Fruit fly (Drosophila melanogaster): Measurements from ENCODE around the gene Cog4.

Gene Cog4

DNA sequence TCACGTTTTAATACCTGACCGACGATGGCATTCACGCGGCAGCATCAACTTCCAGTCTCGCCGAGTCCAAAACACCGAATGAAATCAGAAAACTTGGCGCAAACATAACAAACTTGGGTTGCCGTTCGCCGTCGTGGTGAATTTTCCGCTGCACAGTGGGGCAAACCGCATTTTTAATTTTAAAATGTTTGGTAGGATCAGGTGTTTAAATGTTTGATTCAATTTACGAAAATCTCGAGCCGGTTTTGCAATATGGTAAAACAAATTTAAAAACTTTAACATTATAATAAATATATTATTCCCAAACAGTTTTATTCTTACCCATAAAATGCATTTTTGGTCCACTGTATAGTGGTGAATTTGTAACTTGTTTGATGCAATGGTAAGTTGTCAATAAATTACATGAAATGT is 14.1 kb downstream of the Cog4 start, which contains the start of gene RluA-1 (continued):
- TF ChIP-seq Lhr (GFP tag; optimal IDR thresholded peaks at IDR 0.05): peak; percentile 98
- TF ChIP-seq Tbp (GFP tag; optimal IDR thresholded peaks at IDR 0.05): no peak
- peak; percentile 96 for TF ChIP-seq schlank (tag; optimal IDR thresholded peaks at IDR 0.05)
- TF ChIP-seq Sry-δ (GFP tag; optimal IDR thresholded peaks at IDR 0.05): peak; percentile 55
- peak; percentile 100 for TF ChIP-seq unpg (GFP tag; optimal IDR thresholded peaks at IDR 0.05)
- TF ChIP-seq CG4707 (GFP tag; optimal IDR thresholded peaks at IDR 0.05): peak; percentile 99
- peak; percentile 96 for TF ChIP-seq CG1647 (GFP tag; optimal IDR thresholded peaks at IDR 0.05)
- TF ChIP-seq CG9817 (tag; optimal IDR thresholded peaks at IDR 0.05): peak; percentile 99
- TF ChIP-seq Bteb2 (GFP tag; optimal IDR thresholded peaks at IDR 0.05): peak; percentile 96
- no peak for TF ChIP-seq D (optimal IDR thresholded peaks at IDR 0.05)
- TF ChIP-seq D (GFP tag; optimal IDR thresholded peaks at IDR 0.05): peak; percentile 99
- TF ChIP-seq D19A (tag; optimal IDR thresholded peaks at IDR 0.05): peak; percentile 95
- TF ChIP-seq CG12219 (GFP tag; optimal IDR thresholded peaks at IDR 0.05): peak; percentile 99
- TF ChIP-seq Fer3 (tag; optimal IDR thresholded peaks at IDR 0.05): peak; percentile 99
- TF ChIP-seq Stat92E (GFP tag; optimal IDR thresholded peaks at IDR 0.05): peak in 1 of 3 experiments; percentile 98
- TF ChIP-seq Ada2b (GFP tag; IDR thresholded peaks at IDR 0.05): peak; percentile 96
- peak; percentile 98 for TF ChIP-seq Ets65A (GFP tag)
- no peak for TF ChIP-seq cg (GFP tag; optimal IDR thresholded peaks at IDR 0.05)
- peak; percentile 99 for TF ChIP-seq CG7271 (tag; optimal IDR thresholded peaks at IDR 0.05)
- TF ChIP-seq lov (optimal IDR thresholded peaks at IDR 0.05): no peak
- peak; percentile 99 for TF ChIP-seq lov (GFP tag; IDR thresholded peaks at IDR 0.05)
- TF ChIP-seq Mad (GFP tag; optimal IDR thresholded peaks at IDR 0.05): peak; percentile 98
- TF ChIP-seq CG11560 (tag; IDR thresholded peaks at IDR 0.05): peak; percentile 92
- peak; percentile 100 for TF ChIP-seq oc (tag; optimal IDR thresholded peaks at IDR 0.05)
- peak; percentile 99 for TF ChIP-seq peb (GFP tag; IDR thresholded peaks at IDR 0.05)
- peak; percentile 53; the same call in 1 of the 2 replicates for TF ChIP-seq hbn (GFP tag; IDR thresholded peaks at IDR 0.05; ENCODE audit: partially characterized antibody)
- no peak; the same call in none of the 3 replicates for TF ChIP-seq CG16813 (GFP tag; IDR thresholded peaks at IDR 0.05; ENCODE audit: partially characterized antibody)
- peak; percentile 99 for TF ChIP-seq Meics (GFP tag; optimal IDR thresholded peaks at IDR 0.05)
- TF ChIP-seq dmrt11E (tag; optimal IDR thresholded peaks at IDR 0.05): peak; percentile 100
- TF ChIP-seq CG32532 (GFP tag; IDR thresholded peaks at IDR 0.05): peak; percentile 99
- peak; percentile 97 for TF ChIP-seq CG7987 (GFP tag; optimal IDR thresholded peaks at IDR 0.05)
- peak; percentile 99 for TF ChIP-seq org-1 (GFP tag; optimal IDR thresholded peaks at IDR 0.05)
- TF ChIP-seq rib (GFP tag; IDR thresholded peaks at IDR 0.05): peak; percentile 99
- no peak for TF ChIP-seq sc (optimal IDR thresholded peaks at IDR 0.05)
- peak; percentile 99 for TF ChIP-seq sc (GFP tag; optimal IDR thresholded peaks at IDR 0.05)
- TF ChIP-seq gfzf (GFP tag; optimal IDR thresholded peaks at IDR 0.05): peak; percentile 4
- peak; percentile 99 for TF ChIP-seq CG32767 (GFP tag; IDR thresholded peaks at IDR 0.05)
- TF ChIP-seq trem (tag; optimal IDR thresholded peaks at IDR 0.05): peak; percentile 97
- peak; percentile 99 for TF ChIP-seq CG14014 (GFP tag; IDR thresholded peaks at IDR 0.05)
- peak; percentile 100 for TF ChIP-seq CG12391 (tag; optimal IDR thresholded peaks at IDR 0.05)
- TF ChIP-seq CG12236 (GFP tag; optimal IDR thresholded peaks at IDR 0.05): peak; percentile 86
- TF ChIP-seq CG17328 (GFP tag; IDR thresholded peaks at IDR 0.05): peak; percentile 100
- TF ChIP-seq HLHmδ (GFP tag; optimal IDR thresholded peaks at IDR 0.05): peak; percentile 12
- peak; percentile 78 for TF ChIP-seq CG9797 (GFP tag; optimal IDR thresholded peaks at IDR 0.05)
- peak; percentile 84 for TF ChIP-seq da (GFP tag; optimal IDR thresholded peaks at IDR 0.05)
- TF ChIP-seq Mes4 (GFP tag; optimal IDR thresholded peaks at IDR 0.05): peak; percentile 91
- TF ChIP-seq CG18476 (GFP tag; optimal IDR thresholded peaks at IDR 0.05): peak; percentile 98
- peak; percentile 50 for TF ChIP-seq Dp (GFP tag; optimal IDR thresholded peaks at IDR 0.05)
- peak; percentile 96 for TF ChIP-seq GATAe (GFP tag; conservative IDR thresholded peaks at IDR 0.05)
- peak; percentile 97 for TF ChIP-seq Dad (GFP tag; optimal IDR thresholded peaks at IDR 0.05)
- peak; percentile 99 for TF ChIP-seq CG3407 (GFP tag; optimal IDR thresholded peaks at IDR 0.05)

Data from whole organism, embryonic.